Worm (Caenorhabditis elegans): Measurements from ENCODE around the gene srv-12.

The srv-12 gene

DNA sequence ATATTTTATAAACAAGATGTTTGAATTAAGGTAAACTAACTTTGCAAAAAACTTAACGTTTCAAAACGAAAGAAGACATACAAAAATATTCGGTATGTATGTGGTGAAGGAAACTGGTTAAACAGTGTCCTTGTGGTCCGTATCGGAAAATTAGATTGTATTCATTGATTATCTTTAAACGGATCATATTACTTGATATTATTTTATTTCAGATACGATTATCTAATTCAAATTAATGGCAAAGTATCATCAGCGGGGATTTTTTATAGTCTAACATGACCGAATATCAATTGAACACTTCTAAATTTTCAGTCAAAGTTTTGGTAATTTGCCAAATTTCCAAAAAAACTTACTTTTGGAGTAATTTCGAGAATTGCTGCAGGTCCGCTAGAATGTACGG is 46.7 kb downstream of the srv-12 start, which contains the start of gene C47E12.13:
C47E12.13 (minus strand) TSS at position 101 of the 400 bp plus-strand sequence.
- no peak for TF ChIP-seq ama-1 (optimal IDR thresholded peaks at IDR 0.05)
- TF ChIP-seq hmg-4 (GFP tag; optimal IDR thresholded peaks at IDR 0.05): no peak
- no peak for TF ChIP-seq tra-4 (tag; optimal IDR thresholded peaks at IDR 0.05)
- TF ChIP-seq ceh-36 (tag; optimal IDR thresholded peaks at IDR 0.05): no peak
- no peak for TF ChIP-seq scrt-1 (GFP tag; IDR thresholded peaks at IDR 0.05)
- TF ChIP-seq F13C5.2 (tag; optimal IDR thresholded peaks at IDR 0.05): no peak
- TF ChIP-seq flt-1 (GFP tag; IDR thresholded peaks at IDR 0.05): no peak
- TF ChIP-seq aly-1 (tag; optimal IDR thresholded peaks at IDR 0.05): no peak
- no peak for TF ChIP-seq ets-7 (tag; optimal IDR thresholded peaks at IDR 0.05)

DNA sequence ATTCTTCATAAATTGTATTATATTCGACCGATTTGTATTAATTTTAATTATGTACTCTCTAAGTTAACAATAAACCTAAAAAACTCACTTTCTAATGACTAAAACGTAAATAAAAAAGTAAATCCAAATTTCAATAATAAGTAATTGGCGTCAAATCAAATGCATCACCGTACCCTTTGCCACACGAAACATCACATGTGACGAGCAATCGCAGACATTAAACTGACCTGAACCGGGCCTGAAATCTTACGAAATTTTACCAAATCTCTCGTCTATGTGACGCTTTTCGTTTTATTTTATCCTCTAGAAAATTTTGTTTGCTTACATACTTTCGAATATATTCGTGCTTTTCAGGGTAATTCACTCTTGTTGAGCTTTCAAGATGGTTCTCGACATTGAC is 50.1 kb downstream of the srv-12 start, which contains the start of the genes C47E12.2 and sars-1:
C47E12.2 (minus strand) TSS at position 131 of the 400 bp plus-strand sequence.
sars-1 (plus strand) TSS at position 355 of the 400 bp plus-strand sequence.
- no peak for TF ChIP-seq B0310.2 (tag; optimal IDR thresholded peaks at IDR 0.05)
- no peak for TF ChIP-seq ceh-36 (tag; optimal IDR thresholded peaks at IDR 0.05)
- TF ChIP-seq aly-1 (tag; optimal IDR thresholded peaks at IDR 0.05): no peak
- no peak for TF ChIP-seq sea-1 (GFP tag; conservative IDR thresholded peaks at IDR 0.05)
- no peak for TF ChIP-seq scrt-1 (GFP tag; IDR thresholded peaks at IDR 0.05)
- TF ChIP-seq ets-7 (tag; optimal IDR thresholded peaks at IDR 0.05): no peak
- TF ChIP-seq flt-1 (GFP tag; IDR thresholded peaks at IDR 0.05): no peak
- no peak for TF ChIP-seq pes-1 (GFP tag; IDR thresholded peaks at IDR 0.05)
- no peak for TF ChIP-seq tbx-37 (GFP tag; conservative IDR thresholded peaks at IDR 0.05)
- TF ChIP-seq tra-4 (tag; optimal IDR thresholded peaks at IDR 0.05): no peak
- TF ChIP-seq ceh-13 (GFP tag; optimal IDR thresholded peaks at IDR 0.05): no peak
- no peak for TF ChIP-seq tbx-11 (GFP tag; IDR thresholded peaks at IDR 0.05)
- no peak for TF ChIP-seq F13C5.2 (tag; optimal IDR thresholded peaks at IDR 0.05)
- TF ChIP-seq hnd-1 (tag; optimal IDR thresholded peaks at IDR 0.05): no peak
- no peak for TF ChIP-seq hmbx-1 (tag; optimal IDR thresholded peaks at IDR 0.05)
- no peak for TF ChIP-seq hmg-4 (GFP tag; optimal IDR thresholded peaks at IDR 0.05)
- TF ChIP-seq ama-1 (optimal IDR thresholded peaks at IDR 0.05): no peak

- no peak for TF ChIP-seq sea-1 (GFP tag; conservative IDR thresholded peaks at IDR 0.05)
- no peak for TF ChIP-seq pes-1 (GFP tag; IDR thresholded peaks at IDR 0.05)
- TF ChIP-seq hnd-1 (tag; optimal IDR thresholded peaks at IDR 0.05): no peak
- no peak for TF ChIP-seq ama-1 (optimal IDR thresholded peaks at IDR 0.05)
- no peak for TF ChIP-seq scrt-1 (GFP tag; IDR thresholded peaks at IDR 0.05)
- TF ChIP-seq B0310.2 (tag; optimal IDR thresholded peaks at IDR 0.05): no peak
- TF ChIP-seq tra-4 (tag; optimal IDR thresholded peaks at IDR 0.05): no peak
These were observed 51.7 kb downstream of the srv-12 start, which contains the start of gene C47E12.3 for ce11 chrIV:10001748-10002147. TSS of gene C47E12.3 (minus strand) at chrIV:10001848.

Measured in whole organism, early embryonic.